Fruit fly (Drosophila melanogaster) whole organism, embryonic: ENCODE results near the gene zyd.

ENCODE experiments used
- Bdp1 ChIP-seq: fragments of 200-800 bp; sonication (Bioruptor generic); optimal IDR thresholded peaks from 3 replicates; lab custom pipeline; 2016; ENCODE audit warnings: missing biosample characterization, missing genetic modification characterization
- Bgb ChIP-seq: fragments of 200-800 bp; sonication (Bioruptor generic); IDR thresholded peaks from 2 replicates; pipeline ENCODE4 v1.3.6; 2022; ENCODE audit warnings: missing biosample characterization, missing genetic modification characterization; ENCODE audit not compliant: partially characterized antibody
- C15 ChIP-seq: fragments of 200-800 bp; sonication (Bioruptor generic); IDR thresholded peaks from 3 replicates; pipeline ENCODE4 v1.3.6; 2022; ENCODE audit warnings: missing biosample characterization, missing genetic modification characterization
- CG10209 ChIP-seq: fragments of 200-800 bp; sonication (Bioruptor generic); optimal IDR thresholded peaks from 3 replicates; lab custom pipeline; 2017; ENCODE audit warnings: missing biosample characterization, mild to moderate bottlenecking, missing genetic modification characterization, missing genetic modification reagents
- CG10274 ChIP-seq: fragments of 200-800 bp; sonication (Bioruptor generic); optimal IDR thresholded peaks from 3 replicates; lab custom pipeline; 2017; ENCODE audit warnings: missing biosample characterization, mild to moderate bottlenecking, missing genetic modification characterization
- CG11696 ChIP-seq: fragments of 200-800 bp; sonication (Bioruptor generic); IDR thresholded peaks from 2 replicates; pipeline ENCODE4 v1.3.6; 2022; ENCODE audit warnings: missing biosample characterization, missing genetic modification characterization
- CG12071 ChIP-seq: fragments of 200-800 bp; sonication (Bioruptor generic); optimal IDR thresholded peaks from 3 replicates; lab custom pipeline; 2018; ENCODE audit warnings: missing biosample characterization, mild to moderate bottlenecking, missing genetic modification characterization
- CG17568 ChIP-seq: fragments of 200-800 bp; sonication (Bioruptor generic); optimal IDR thresholded peaks from 2 replicates; lab custom pipeline; 2018; ENCODE audit warnings: missing biosample characterization, mild to moderate bottlenecking, missing genetic modification characterization, moderate library complexity
- CG2120 ChIP-seq: fragments of 200-800 bp; sonication (Bioruptor generic); optimal IDR thresholded peaks from 3 replicates; lab custom pipeline; 2016; ENCODE audit warnings: missing biosample characterization, missing genetic modification characterization
- CG2678 ChIP-seq: fragments of 200-800 bp; sonication (Bioruptor generic); optimal IDR thresholded peaks from 3 replicates; lab custom pipeline; 2019; ENCODE audit warnings: missing biosample characterization, mild to moderate bottlenecking, missing genetic modification characterization, moderate library complexity
- CG30403 ChIP-seq: fragments of 200-800 bp; sonication (Bioruptor generic); optimal IDR thresholded peaks from 3 replicates; lab custom pipeline; 2016; ENCODE audit warnings: missing biosample characterization, missing genetic modification characterization
- CG31388 ChIP-seq: fragments of 200-800 bp; sonication (Bioruptor generic); optimal IDR thresholded peaks from 2 replicates; lab custom pipeline; 2016; ENCODE audit warnings: missing biosample characterization, missing genetic modification characterization
- CG32767 ChIP-seq: fragments of 200-800 bp; sonication (Bioruptor generic); IDR thresholded peaks from 2 replicates; pipeline ENCODE4 v1.3.6; 2022; ENCODE audit warnings: missing biosample characterization, missing genetic modification characterization
- CG3281 ChIP-seq: fragments of 200-800 bp; sonication (Bioruptor generic); optimal IDR thresholded peaks from 3 replicates; lab custom pipeline; 2017; ENCODE audit warnings: missing biosample characterization, mild to moderate bottlenecking, missing genetic modification characterization
- CG34224 ChIP-seq: fragments of 200-800 bp; sonication (Bioruptor generic); IDR thresholded peaks from 3 replicates; pipeline ENCODE4 v1.3.6; 2022; ENCODE audit warnings: missing biosample characterization, missing genetic modification characterization; ENCODE audit not compliant: partially characterized antibody
- CG4424 ChIP-seq: fragments of 200-800 bp; sonication (Bioruptor generic); optimal IDR thresholded peaks from 3 replicates; lab custom pipeline; 2016; ENCODE audit warnings: missing biosample characterization, missing genetic modification characterization
- CG6175 ChIP-seq: fragments of 200-800 bp; sonication (Bioruptor generic); IDR thresholded peaks from 3 replicates; pipeline ENCODE4 v1.3.6; 2022; ENCODE audit warnings: missing biosample characterization, missing genetic modification characterization
- CG6854 ChIP-seq: fragments of 200-800 bp; sonication (Bioruptor generic); optimal IDR thresholded peaks from 3 replicates; lab custom pipeline; 2017; ENCODE audit warnings: missing biosample characterization, mild to moderate bottlenecking, missing genetic modification characterization
- CG7745 ChIP-seq: fragments of 200-800 bp; sonication (Bioruptor generic); optimal IDR thresholded peaks from 2 replicates; lab custom pipeline; 2018; ENCODE audit warnings: missing biosample characterization, mild to moderate bottlenecking, missing genetic modification characterization, moderate library complexity
- CG8765 ChIP-seq: fragments of 200-800 bp; sonication (Bioruptor generic); IDR thresholded peaks from 2 replicates; pipeline ENCODE4 v1.3.6; 2022; ENCODE audit warnings: missing biosample characterization, missing genetic modification characterization
- CG9876 ChIP-seq: fragments of 200-800 bp; sonication (Bioruptor generic); optimal IDR thresholded peaks from 2 replicates; lab custom pipeline; 2016; ENCODE audit warnings: missing biosample characterization, missing genetic modification characterization
- CoRest ChIP-seq: fragments of 200-800 bp; sonication (Bioruptor generic); optimal IDR thresholded peaks from 3 replicates; lab custom pipeline; 2018; ENCODE audit warnings: missing biosample characterization, mild to moderate bottlenecking, missing genetic modification characterization, moderate library complexity
- Deaf1 ChIP-seq: fragments of 200-800 bp; optimal IDR thresholded peaks from 3 replicates; lab custom pipeline; 2019; ENCODE audit warnings: missing biosample characterization, mild to moderate bottlenecking, missing genetic modification characterization, moderate library complexity
- H2.0 ChIP-seq: fragments of 200-800 bp; sonication (Bioruptor generic); IDR thresholded peaks from 2 replicates; pipeline ENCODE4 v1.3.6; 2022; ENCODE audit warnings: missing biosample characterization, missing genetic modification characterization
- Lim3 ChIP-seq: fragments of 200-800 bp; sonication (Bioruptor generic); IDR thresholded peaks from 2 replicates; pipeline ENCODE4 v1.3.6; 2022; ENCODE audit warnings: missing biosample characterization, missing genetic modification characterization
- MBD-R2 ChIP-seq: fragments of 200-800 bp; sonication (Bioruptor generic); IDR thresholded peaks from 2 replicates; pipeline ENCODE4 v1.3.6; 2022; ENCODE audit warnings: missing biosample characterization, missing genetic modification characterization
- Mrtf ChIP-seq: fragments of 200-800 bp; sonication (Bioruptor generic); IDR thresholded peaks from 3 replicates; pipeline ENCODE4 v1.3.6; 2022; ENCODE audit warnings: missing biosample characterization, missing genetic modification characterization
- Nf-YA ChIP-seq: fragments of 200-800 bp; sonication (Bioruptor generic); IDR thresholded peaks from 2 replicates; pipeline ENCODE4 v1.3.6; 2022; ENCODE audit warnings: missing biosample characterization, missing genetic modification characterization
- Oaz ChIP-seq: fragments of 200-800 bp; sonication (Bioruptor generic); IDR thresholded peaks from 2 replicates; pipeline ENCODE4 v1.3.6; 2022; ENCODE audit warnings: missing biosample characterization, missing genetic modification characterization
- Optix ChIP-seq: fragments of 200-800 bp; sonication (Bioruptor generic); IDR thresholded peaks from 3 replicates; pipeline ENCODE4 v1.3.6; 2022; ENCODE audit warnings: missing biosample characterization, missing genetic modification characterization
- Pdp1 ChIP-seq, 2 experiments: fragments of 200-800 bp; sonication (Bioruptor generic); optimal IDR thresholded peaks; 3 replicates each; lab custom pipeline; 2016; ENCODE audit warnings: missing biosample characterization in 2 of 2, missing genetic modification characterization in 2 of 2, mild to moderate bottlenecking in 1 of 2, moderate library complexity in 1 of 2
- Scr ChIP-seq: fragments of 200-800 bp; sonication (Bioruptor generic); IDR thresholded peaks from 2 replicates; pipeline ENCODE4 v1.3.6; 2022; ENCODE audit warnings: missing biosample characterization, missing genetic modification characterization; ENCODE audit not compliant: partially characterized antibody
- TFAM ChIP-seq: fragments of 200-800 bp; sonication (Bioruptor generic); optimal IDR thresholded peaks from 2 replicates; lab custom pipeline; 2017; ENCODE audit warnings: missing biosample characterization, missing genetic modification characterization, inconsistent platforms
- az2 ChIP-seq: fragments of 200-800 bp; sonication (Bioruptor generic); optimal IDR thresholded peaks from 3 replicates; lab custom pipeline; 2016; ENCODE audit warnings: missing biosample characterization, missing genetic modification characterization
- caup ChIP-seq: fragments of 200-800 bp; sonication (Bioruptor generic); optimal IDR thresholded peaks from 3 replicates; lab custom pipeline; 2017; ENCODE audit warnings: missing biosample characterization, mild to moderate bottlenecking, missing genetic modification characterization, moderate library complexity; ENCODE audit not compliant: severe bottlenecking
- croc ChIP-seq: fragments of 200-800 bp; sonication (Bioruptor generic); conservative IDR thresholded peaks from 3 replicates; pipeline ENCODE4 v1.3.6; 2022; ENCODE audit warnings: missing biosample characterization, missing genetic modification characterization
- disco-r ChIP-seq: fragments of 200-800 bp; sonication (Bioruptor generic); optimal IDR thresholded peaks from 2 replicates; lab custom pipeline; 2016; ENCODE audit warnings: missing biosample characterization, missing genetic modification characterization
- ftz-f1 ChIP-seq: fragments of 200-800 bp; sonication (Bioruptor generic); optimal IDR thresholded peaks from 2 replicates; lab custom pipeline; 2016; ENCODE audit warnings: missing biosample characterization, missing genetic modification characterization
- gcm ChIP-seq: fragments of 200-800 bp; sonication (Bioruptor generic); optimal IDR thresholded peaks from 2 replicates; lab custom pipeline; 2019; ENCODE audit warnings: missing biosample characterization, mild to moderate bottlenecking, missing genetic modification characterization, moderate library complexity
- grn ChIP-seq: fragments of 200-800 bp; sonication (Bioruptor generic); optimal IDR thresholded peaks from 3 replicates; lab custom pipeline; 2017; ENCODE audit warnings: missing biosample characterization, missing genetic modification characterization
- ind ChIP-seq: fragments of 200-800 bp; sonication (Bioruptor generic); optimal IDR thresholded peaks from 3 replicates; lab custom pipeline; 2016; ENCODE audit warnings: missing biosample characterization, missing genetic modification characterization
- insv ChIP-seq, 2 experiments: fragments of 200-800 bp; sonication (Bioruptor generic); optimal IDR thresholded peaks; 3 replicates each; lab custom pipeline; 2016 to 2018; ENCODE audit warnings: missing biosample characterization in 2 of 2, missing genetic modification characterization in 2 of 2
- jing ChIP-seq: fragments of 200-800 bp; sonication (Bioruptor generic); optimal IDR thresholded peaks from 2 replicates; lab custom pipeline; 2018; ENCODE audit warnings: missing biosample characterization, mild to moderate bottlenecking, missing genetic modification characterization
- lbe ChIP-seq: fragments of 200-800 bp; sonication (Bioruptor generic); optimal IDR thresholded peaks from 2 replicates; lab custom pipeline; 2016; ENCODE audit warnings: missing biosample characterization, mild to moderate bottlenecking, missing genetic modification characterization
- psq ChIP-seq: fragments of 200-800 bp; sonication (Bioruptor generic); optimal IDR thresholded peaks from 2 replicates; lab custom pipeline; 2017; ENCODE audit warnings: missing biosample characterization, missing genetic modification characterization
- pum ChIP-seq: fragments of 200-800 bp; sonication (Bioruptor generic); optimal IDR thresholded peaks from 2 replicates; lab custom pipeline; 2016; ENCODE audit warnings: missing biosample characterization, missing genetic modification characterization
- ro ChIP-seq: fragments of 200-800 bp; sonication (Bioruptor generic); IDR thresholded peaks from 2 replicates; pipeline ENCODE4 v1.3.6; 2022; ENCODE audit warnings: missing biosample characterization, missing genetic modification characterization
- run ChIP-seq: fragments of 200-800 bp; sonication (Bioruptor generic); optimal IDR thresholded peaks from 3 replicates; lab custom pipeline; 2018; ENCODE audit warnings: missing biosample characterization, mild to moderate bottlenecking, missing genetic modification characterization
- slbo ChIP-seq: fragments of 200-800 bp; sonication (Bioruptor generic); IDR thresholded peaks from 2 replicates; pipeline ENCODE4 v1.3.6; 2022; ENCODE audit warnings: missing biosample characterization, missing genetic modification characterization
- vnd ChIP-seq: fragments of 200-800 bp; sonication (Bioruptor generic); IDR thresholded peaks from 3 replicates; pipeline ENCODE4 v1.3.6; 2022; ENCODE audit warnings: missing biosample characterization, missing genetic modification characterization; ENCODE audit not compliant: partially characterized antibody

zyd gene

DNA sequence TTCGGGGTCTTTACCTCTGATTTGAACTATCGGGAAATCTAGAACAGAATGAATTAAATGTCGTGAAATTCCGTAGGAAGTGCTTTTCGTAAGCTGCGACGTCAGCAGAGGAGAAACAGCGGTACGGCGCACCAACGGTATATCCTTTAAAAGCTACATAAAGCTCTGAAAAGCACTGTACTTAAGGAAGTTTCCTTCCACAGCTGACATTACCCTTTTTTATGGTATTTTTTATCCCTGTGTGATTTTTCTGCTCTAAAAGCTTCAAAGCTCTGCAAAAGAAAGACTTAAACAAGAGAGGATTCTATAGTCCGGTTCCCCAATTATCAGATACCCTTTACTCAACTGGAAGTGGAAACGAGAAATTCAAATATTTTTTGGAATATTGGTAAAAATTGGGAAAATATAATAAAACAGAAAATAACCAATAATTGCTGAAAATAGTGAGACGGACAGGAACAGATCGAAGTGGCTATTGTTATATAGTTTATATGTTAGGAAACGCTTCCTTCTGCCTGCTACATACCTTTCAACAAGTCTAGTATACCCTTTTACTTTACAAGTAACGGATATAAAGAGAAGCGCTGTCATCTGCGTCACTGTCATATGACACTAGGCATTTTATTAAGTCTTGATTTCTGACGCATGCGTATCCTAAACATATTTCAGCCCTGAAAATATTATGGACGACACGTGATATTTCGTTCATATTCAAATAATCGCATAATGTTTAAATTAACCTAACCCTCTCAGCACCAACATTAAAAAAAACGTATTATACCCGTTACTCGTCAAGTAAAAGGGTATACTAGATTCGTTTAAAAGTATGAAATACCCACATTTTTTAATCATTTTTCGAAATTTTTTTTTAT lies 17.9 kb upstream of the zyd start, which contains the start of the genes stnA and stnB (continued):
- TF ChIP-seq CG2678 (tag; lab: Kevin White, UChicago) (peak; percentile 61), grn (GFP tag; lab: Kevin White, UChicago) (no peak), CG32767 (no peak), Mrtf (GFP tag; lab: Robert Waterston, UW) (no peak), CG2120 (peak; percentile 51), Scr (GFP tag; lab: Robert Waterston, UW) (no peak), CG3281 (GFP tag; lab: Kevin White, UChicago) (peak; percentile 26), Oaz (no peak), CG17568 (no peak), CoRest (tag; lab: Kevin White, UChicago) (peak; percentile 14), run (no peak), gcm (GFP tag; lab: Kevin White, UChicago) (no peak), ftz-f1 (GFP tag; lab: Kevin White, UChicago) (no peak), insv (GFP tag; optimal IDR thresholded peaks at IDR 0.05; lab: Kevin White, UChicago) (no peak), CG4424 (GFP tag; lab: Kevin White, UChicago) (no peak), CG9876 (no peak), CG31388 (no peak), H2.0 (no peak), CG7745 (tag; lab: Kevin White, UChicago) (no peak), C15 (GFP tag; lab: Robert Waterston, UW) (no peak), jing (GFP tag; lab: Kevin White, UChicago) (no peak), pum (no peak), disco-r (GFP tag; lab: Kevin White, UChicago) (no peak), CG30403 (GFP tag; lab: Kevin White, UChicago) (peak; percentile 26), az2 (GFP tag; lab: Kevin White, UChicago) (no peak), TFAM (no peak), Deaf1 (tag; lab: Kevin White, UChicago) (peak; percentile 2), Bdp1 (no peak), Nf-YA (GFP tag; lab: Robert Waterston, UW) (no peak), MBD-R2 (GFP tag; lab: Robert Waterston, UW) (no peak), CG6854 (no peak), psq (no peak), slbo (GFP tag; lab: Robert Waterston, UW) (0 out of 2 replicates have a peak, but pooled peaks have one; percentile 24), CG11696 (GFP tag; lab: Robert Waterston, UW) (no peak), ind (GFP tag; lab: Kevin White, UChicago) (peak; percentile 4), CG6175 (GFP tag; lab: Robert Waterston, UW) (no peak), croc (no peak), CG10274 (GFP tag; lab: Kevin White, UChicago) (peak; percentile 31), Optix (GFP tag; lab: Robert Waterston, UW) (no peak), lbe (GFP tag; lab: Kevin White, UChicago) (no peak), Bgb (GFP tag; lab: Robert Waterston, UW) (no peak), CG10209 (GFP tag; lab: Kevin White, UChicago) (no peak), CG12071 (no peak), ro (GFP tag; lab: Robert Waterston, UW) (no peak), vnd (GFP tag; lab: Robert Waterston, UW) (no peak), Lim3 (GFP tag; lab: Robert Waterston, UW) (no peak), CG34224 (GFP tag; lab: Robert Waterston, UW) (no peak), CG8765 (GFP tag; lab: Robert Waterston, UW) (no peak), caup (no peak), Pdp1 (GFP tag; optimal IDR thresholded peaks at IDR 0.05; lab: Kevin White, UChicago) (peak in 1 of 2 experiments; percentile 4)
